Fruit fly (Drosophila melanogaster) whole organism, embryonic: ENCODE data around the gene CG7530.

ENCODE experiments used
- ATbp ChIP-seq: fragments of 200-800 bp; sonication (Bioruptor generic); optimal IDR thresholded peaks from 2 replicates; lab custom pipeline; 2017; ENCODE audit warnings: missing biosample characterization, mild to moderate bottlenecking, missing genetic modification characterization, missing genetic modification reagents
- Adf1 ChIP-seq: fragments of 200-800 bp; sonication (Bioruptor generic); IDR thresholded peaks from 2 replicates; pipeline ENCODE4 v1.3.6; 2022; ENCODE audit warnings: missing biosample characterization, missing genetic modification characterization
- Awh ChIP-seq: fragments of 200-800 bp; sonication (Bioruptor generic); IDR thresholded peaks from 2 replicates; pipeline ENCODE4, ENCODE4 v1.3.6; 2022; ENCODE audit warnings: missing biosample characterization, missing genetic modification characterization
- BEAF-32 ChIP-seq: fragments of 200-800 bp; sonication (Bioruptor generic); optimal IDR thresholded peaks from 3 replicates; lab custom pipeline; 2017; ENCODE audit warnings: missing biosample characterization, missing genetic modification characterization, mild to moderate bottlenecking, moderate library complexity, missing genetic modification reagents
- CG10321 ChIP-seq: fragments of 200-800 bp; sonication (Bioruptor generic); IDR thresholded peaks from 2 replicates; pipeline ENCODE4 v1.3.6; 2022; ENCODE audit warnings: missing biosample characterization, missing genetic modification characterization
- CG10366 ChIP-seq: fragments of 200-800 bp; sonication (Bioruptor generic); IDR thresholded peaks from 2 replicates; pipeline ENCODE4 v1.3.6; 2022; ENCODE audit warnings: missing biosample characterization, missing genetic modification characterization
- CG10543 ChIP-seq: fragments of 200-800 bp; sonication (Bioruptor generic); optimal IDR thresholded peaks from 3 replicates; lab custom pipeline; 2017; ENCODE audit warnings: missing biosample characterization, mild to moderate bottlenecking, missing genetic modification characterization, moderate library complexity
- CG11093 ChIP-seq: fragments of 200-800 bp; sonication (Bioruptor generic); IDR thresholded peaks from 3 replicates; pipeline ENCODE4 v1.3.6; 2022; ENCODE audit warnings: missing biosample characterization, missing genetic modification characterization
- CG11398 ChIP-seq: fragments of 200-800 bp; sonication (Bioruptor generic); optimal IDR thresholded peaks from 2 replicates; lab custom pipeline; 2016; ENCODE audit warnings: missing biosample characterization, missing genetic modification characterization
- CG11560 ChIP-seq: fragments of 200-800 bp; sonication (Bioruptor generic); IDR thresholded peaks from 3 replicates; pipeline ENCODE4 v1.3.6; 2022; ENCODE audit warnings: missing biosample characterization, missing genetic modification characterization
- CG12744 ChIP-seq: fragments of 200-800 bp; sonication (Bioruptor generic); optimal IDR thresholded peaks from 2 replicates; lab custom pipeline; 2016; ENCODE audit warnings: missing biosample characterization, missing genetic modification characterization
- CG15514 ChIP-seq: fragments of 200-800 bp; sonication (Bioruptor generic); optimal IDR thresholded peaks from 3 replicates; lab custom pipeline; 2017; ENCODE audit warnings: missing biosample characterization, missing genetic modification characterization, mild to moderate bottlenecking, moderate library complexity, missing genetic modification reagents
- CG1603 ChIP-seq: fragments of 200-800 bp; sonication (Bioruptor generic); optimal IDR thresholded peaks from 2 replicates; lab custom pipeline; 2019; ENCODE audit warnings: missing biosample characterization, mild to moderate bottlenecking, missing genetic modification characterization, moderate library complexity
- CG17802 ChIP-seq: fragments of 200-800 bp; sonication (Bioruptor generic); optimal IDR thresholded peaks from 2 replicates; lab custom pipeline; 2018; ENCODE audit warnings: missing biosample characterization, mild to moderate bottlenecking, missing genetic modification characterization, moderate library complexity
- CG2116 ChIP-seq: fragments of 200-800 bp; sonication (Bioruptor generic); optimal IDR thresholded peaks from 3 replicates; lab custom pipeline; 2018; ENCODE audit warnings: missing biosample characterization, mild to moderate bottlenecking, missing genetic modification characterization
- CG2889 ChIP-seq: fragments of 200-800 bp; sonication (Bioruptor generic); IDR thresholded peaks from 3 replicates; pipeline ENCODE4 v1.3.6; 2022; ENCODE audit warnings: missing biosample characterization, missing genetic modification characterization
- CG31224 ChIP-seq: fragments of 200-800 bp; sonication (Bioruptor generic); IDR thresholded peaks from 2 replicates; pipeline ENCODE4 v1.3.6; 2022; ENCODE audit warnings: missing biosample characterization, missing genetic modification characterization
- CG9609 ChIP-seq: fragments of 200-800 bp; sonication (Bioruptor generic); optimal IDR thresholded peaks from 3 replicates; lab custom pipeline; 2016; ENCODE audit warnings: missing biosample characterization, missing genetic modification characterization
- D19A ChIP-seq: fragments of 200-800 bp; optimal IDR thresholded peaks from 3 replicates; lab custom pipeline; 2019; ENCODE audit warnings: missing biosample characterization, mild to moderate bottlenecking, missing genetic modification characterization, moderate library complexity
- Deaf1 ChIP-seq: fragments of 200-800 bp; optimal IDR thresholded peaks from 3 replicates; lab custom pipeline; 2019; ENCODE audit warnings: missing biosample characterization, mild to moderate bottlenecking, missing genetic modification characterization, moderate library complexity
- HmgZ ChIP-seq: fragments of 200-800 bp; sonication (Bioruptor generic); optimal IDR thresholded peaks from 2 replicates; lab custom pipeline; 2018; ENCODE audit warnings: missing biosample characterization, mild to moderate bottlenecking, missing genetic modification characterization
- Med ChIP-seq: fragments of 200-800 bp; sonication (Bioruptor generic); peaks from one replicate; lab custom pipeline; 2016; ENCODE audit warnings: missing biosample characterization, missing genetic modification characterization, mild to moderate bottlenecking, inconsistent platforms, moderate library complexity
- NfI ChIP-seq: fragments of 200-800 bp; sonication (Bioruptor generic); optimal IDR thresholded peaks from 3 replicates; lab custom pipeline; 2018; ENCODE audit warnings: missing biosample characterization, mild to moderate bottlenecking, missing genetic modification characterization, moderate library complexity
- Pdp1 ChIP-seq, 2 experiments: fragments of 200-800 bp; sonication (Bioruptor generic); optimal IDR thresholded peaks; 3 replicates each; lab custom pipeline; 2016; ENCODE audit warnings: missing biosample characterization in 2 of 2, missing genetic modification characterization in 2 of 2, mild to moderate bottlenecking in 1 of 2, moderate library complexity in 1 of 2
- Sin3A ChIP-seq: fragments of >200 bp; optimal IDR thresholded peaks from 2 replicates; lab custom pipeline; 2018
- Ssrp ChIP-seq: fragments of 200-800 bp; sonication (Bioruptor generic); optimal IDR thresholded peaks from 2 replicates; lab custom pipeline; 2018; ENCODE audit warnings: missing biosample characterization, mild to moderate bottlenecking, missing genetic modification characterization, moderate library complexity
- Stat92E ChIP-seq, 3 experiments: fragments of >200 bp in 2 of 3; fragments of 200-800 bp in 1 of 3; sonication (Bioruptor generic) in 1 of 3; optimal IDR thresholded peaks; 2 replicates each; lab custom pipeline; 2017 to 2019; ENCODE audit warnings: missing biosample characterization in 3 of 3, missing genetic modification characterization in 3 of 3, mild to moderate bottlenecking in 1 of 3, moderate library complexity in 1 of 3
- Trl ChIP-seq, 3 experiments: fragments of >200 bp in 2 of 3; fragments of 200-800 bp in 1 of 3; sonication (Bioruptor generic) in 1 of 3; optimal IDR thresholded peaks; 2 replicates in 1 of 3; 3 replicates in 2 of 3; lab custom pipeline; 2016 to 2017; ENCODE audit warnings: missing biosample characterization in 1 of 3, missing genetic modification characterization in 1 of 3
- bowl ChIP-seq: fragments of 200-800 bp; sonication (Bioruptor generic); IDR thresholded peaks from 2 replicates; pipeline ENCODE4 v1.3.6; 2022; ENCODE audit warnings: missing biosample characterization, missing genetic modification characterization
- bsh ChIP-seq, 2 experiments: fragments of 200-800 bp; sonication (Bioruptor generic); optimal IDR thresholded peaks; 2 replicates each; lab custom pipeline; 2017 to 2018; ENCODE audit warnings: mild to moderate bottlenecking in 2 of 2, missing biosample characterization in 2 of 2, missing genetic modification characterization in 2 of 2, moderate library complexity in 1 of 2
- cg ChIP-seq: fragments of 200-800 bp; sonication (Bioruptor generic); optimal IDR thresholded peaks from 3 replicates; lab custom pipeline; 2019; ENCODE audit warnings: missing biosample characterization, mild to moderate bottlenecking, missing genetic modification characterization, moderate library complexity
- chn ChIP-seq: fragments of 200-800 bp; sonication (Bioruptor generic); optimal IDR thresholded peaks from 2 replicates; lab custom pipeline; 2016; ENCODE audit warnings: missing biosample characterization, missing genetic modification characterization
- ci ChIP-seq: fragments of 200-800 bp; sonication (Bioruptor generic); IDR thresholded peaks from 3 replicates; pipeline ENCODE4 v1.3.6; 2022; ENCODE audit warnings: missing biosample characterization, missing genetic modification characterization
- dati ChIP-seq: fragments of 200-800 bp; sonication (Bioruptor generic); IDR thresholded peaks from 2 replicates; pipeline ENCODE4 v1.3.6; 2022; ENCODE audit warnings: missing biosample characterization, missing genetic modification characterization
- dmrt11E ChIP-seq: fragments of 200-800 bp; sonication (Bioruptor generic); optimal IDR thresholded peaks from 3 replicates; lab custom pipeline; 2018; ENCODE audit warnings: missing biosample characterization, mild to moderate bottlenecking, missing genetic modification characterization, moderate library complexity
- fd96Cb ChIP-seq: fragments of 200-800 bp; sonication (Bioruptor generic); optimal IDR thresholded peaks from 2 replicates; lab custom pipeline; 2018; ENCODE audit warnings: missing biosample characterization, mild to moderate bottlenecking, missing genetic modification characterization, moderate library complexity
- grn ChIP-seq: fragments of 200-800 bp; sonication (Bioruptor generic); optimal IDR thresholded peaks from 3 replicates; lab custom pipeline; 2017; ENCODE audit warnings: missing biosample characterization, missing genetic modification characterization
- lmd ChIP-seq: fragments of 200-800 bp; sonication (Bioruptor generic); IDR thresholded peaks from 2 replicates; pipeline ENCODE4 v1.3.6; 2022; ENCODE audit warnings: missing biosample characterization, missing genetic modification characterization
- lov ChIP-seq, 2 experiments: fragments of 200-800 bp in 1 of 2; fragments of >200 bp in 1 of 2; sonication (Bioruptor generic) in 1 of 2; IDR thresholded peaks in 1 of 2; optimal IDR thresholded peaks in 1 of 2; 2 replicates in 1 of 2; 3 replicates in 1 of 2; pipeline versions ENCODE4 v1.3.6 to Lab custom; 2017 to 2022; ENCODE audit warnings: missing biosample characterization in 1 of 2, missing genetic modification characterization in 1 of 2
- oc ChIP-seq: fragments of 200-800 bp; sonication (Bioruptor generic); optimal IDR thresholded peaks from 2 replicates; lab custom pipeline; 2018; ENCODE audit warnings: missing biosample characterization, mild to moderate bottlenecking, missing genetic modification characterization, moderate library complexity
- peb ChIP-seq: fragments of 200-800 bp; sonication (Bioruptor generic); IDR thresholded peaks from 2 replicates; pipeline ENCODE4 v1.3.6; 2022; ENCODE audit warnings: missing biosample characterization, missing genetic modification characterization
- phol ChIP-seq: fragments of 200-800 bp; sonication (Bioruptor generic); optimal IDR thresholded peaks from 3 replicates; lab custom pipeline; 2018; ENCODE audit warnings: missing biosample characterization, mild to moderate bottlenecking, missing genetic modification characterization, moderate library complexity
- repo ChIP-seq: fragments of 200-800 bp; sonication (Bioruptor generic); optimal IDR thresholded peaks from 2 replicates; lab custom pipeline; 2016; ENCODE audit warnings: missing biosample characterization, missing genetic modification characterization
- sc ChIP-seq, 3 experiments: fragments of >200 bp in 2 of 3; fragments of 200-800 bp in 1 of 3; sonication (Bioruptor generic) in 1 of 3; optimal IDR thresholded peaks; 2 replicates in 2 of 3; 3 replicates in 1 of 3; lab custom pipeline; 2017; ENCODE audit warnings: mild to moderate bottlenecking in 1 of 3, missing biosample characterization in 1 of 3, missing genetic modification characterization in 1 of 3, missing genetic modification reagents in 1 of 3
- ssp ChIP-seq: fragments of 200-800 bp; sonication (Bioruptor generic); IDR thresholded peaks from 2 replicates; pipeline ENCODE4 v1.3.6; 2022; ENCODE audit warnings: missing biosample characterization, missing genetic modification characterization
- trem ChIP-seq: fragments of 200-800 bp; optimal IDR thresholded peaks from 3 replicates; lab custom pipeline; 2019; ENCODE audit warnings: missing biosample characterization, mild to moderate bottlenecking, missing genetic modification characterization, moderate library complexity
- unc-4 ChIP-seq: fragments of 200-800 bp; sonication (Bioruptor generic); IDR thresholded peaks from 2 replicates; pipeline ENCODE4 v1.3.6; 2022; ENCODE audit warnings: missing biosample characterization, missing genetic modification characterization; ENCODE audit not compliant: partially characterized antibody
- vvl ChIP-seq: fragments of 200-800 bp; sonication (Bioruptor generic); IDR thresholded peaks from 2 replicates; pipeline ENCODE4 v1.3.6; 2022; ENCODE audit warnings: missing biosample characterization, missing genetic modification characterization

Gene CG7530

DNA sequence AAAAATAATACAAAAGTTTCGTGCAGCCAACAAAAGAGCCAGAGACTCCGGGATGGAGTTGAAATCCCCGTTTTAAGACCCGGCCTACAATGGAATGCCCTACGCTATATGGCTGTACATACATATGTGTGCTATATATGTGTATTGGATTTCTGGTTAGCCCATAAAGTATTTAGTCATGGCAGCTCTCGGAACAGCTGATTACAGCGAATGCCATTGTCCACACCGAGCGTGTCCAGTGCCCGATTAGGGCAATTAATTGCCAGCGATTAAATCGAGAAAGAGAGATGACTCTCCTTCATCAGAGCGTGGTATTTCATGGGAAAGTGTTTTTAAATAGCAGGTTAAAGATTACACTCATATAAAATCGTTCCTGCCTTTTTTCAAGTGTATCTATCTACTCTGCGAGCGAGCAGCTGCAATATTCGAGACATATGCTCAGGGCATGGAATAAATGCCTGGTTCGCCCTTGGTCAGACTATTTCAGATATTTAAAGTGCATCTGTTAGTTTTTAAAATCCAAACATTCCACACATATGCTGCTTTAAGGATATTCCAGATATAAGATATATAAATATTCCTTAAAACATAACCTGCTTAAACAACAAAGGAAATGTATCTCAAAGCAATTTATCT is 14.1 kb downstream of the CG7530 start (continued):
- TF ChIP-seq cg (GFP tag; lab: Kevin White, UChicago) (peak; percentile 41), Ssrp (tag; lab: Kevin White, UChicago) (no peak), CG10321 (GFP tag; lab: Robert Waterston, UW) (no peak), trem (no peak), peb (GFP tag; lab: Robert Waterston, UW) (no peak), unc-4 (GFP tag; lab: Robert Waterston, UW) (no peak), Sin3A (lab: Kevin White, UChicago) (no peak), chn (peak; percentile 20), Trl (optimal IDR thresholded peaks at IDR 0.05; lab: Kevin White, UChicago) (no peak), Trl (GFP tag; optimal IDR thresholded peaks at IDR 0.05; lab: Kevin White, UChicago) (no peak), CG17802 (tag; lab: Kevin White, UChicago) (no peak), CG2889 (no peak), oc (tag; lab: Kevin White, UChicago) (peak; percentile 67), lmd (GFP tag; lab: Robert Waterston, UW) (no peak), dmrt11E (peak; percentile 36), fd96Cb (tag; lab: Kevin White, UChicago) (no peak), phol (tag; lab: Kevin White, UChicago) (no peak), ATbp (GFP tag; lab: Kevin White, UChicago) (no peak), repo (no peak), CG10366 (GFP tag; lab: Robert Waterston, UW) (peak; percentile 16; the same call in 1 of the 2 replicates), Pdp1 (GFP tag; optimal IDR thresholded peaks at IDR 0.05; lab: Kevin White, UChicago) (peak in 1 of 2 experiments; percentile 3), CG2116 (GFP tag; lab: Kevin White, UChicago) (no peak), ci (no peak), CG11093 (GFP tag; lab: Robert Waterston, UW) (no peak), CG11560 (tag; lab: Robert Waterston, UW) (no peak), Adf1 (GFP tag; lab: Robert Waterston, UW) (no peak), Awh (GFP tag; lab: Robert Waterston, UW) (peak; percentile 26; the same call in 1 of the 2 replicates), vvl (GFP tag; lab: Robert Waterston, UW) (no peak), CG11398 (no peak), CG10543 (no peak), Med (GFP tag; lab: Kevin White, UChicago) (peak; percentile 51), CG1603 (tag; lab: Kevin White, UChicago) (peak; percentile 31), ssp (no peak), Deaf1 (no peak), Stat92E (GFP tag; optimal IDR thresholded peaks at IDR 0.05; lab: Kevin White, UChicago) (peak in 1 of 3 experiments; percentile 80), dati (GFP tag; lab: Robert Waterston, UW) (no peak), CG31224 (no peak), CG12744 (GFP tag; lab: Kevin White, UChicago) (no peak), HmgZ (no peak), sc (optimal IDR thresholded peaks at IDR 0.05; lab: Kevin White, UChicago) (no peak), sc (GFP tag; optimal IDR thresholded peaks at IDR 0.05; lab: Kevin White, UChicago) (no peak), lov (optimal IDR thresholded peaks at IDR 0.05; lab: Kevin White, UChicago) (no peak), lov (GFP tag; IDR thresholded peaks at IDR 0.05; lab: Robert Waterston, UW) (0 out of 3 replicates have a peak, but pooled peaks have one; percentile 29), bsh (GFP tag; optimal IDR thresholded peaks at IDR 0.05; lab: Kevin White, UChicago) (peak; percentile 27 to 38), D19A (tag; lab: Kevin White, UChicago) (no peak), grn (GFP tag; lab: Kevin White, UChicago) (peak; percentile 72), CG9609 (no peak), CG15514 (GFP tag; lab: Kevin White, UChicago) (no peak), bowl (no peak), BEAF-32 (GFP tag; lab: Kevin White, UChicago) (no peak), NfI (GFP tag; lab: Kevin White, UChicago) (no peak)
